Fruit fly (Drosophila melanogaster): ENCODE data around the gene Lsd-1.

DNA sequence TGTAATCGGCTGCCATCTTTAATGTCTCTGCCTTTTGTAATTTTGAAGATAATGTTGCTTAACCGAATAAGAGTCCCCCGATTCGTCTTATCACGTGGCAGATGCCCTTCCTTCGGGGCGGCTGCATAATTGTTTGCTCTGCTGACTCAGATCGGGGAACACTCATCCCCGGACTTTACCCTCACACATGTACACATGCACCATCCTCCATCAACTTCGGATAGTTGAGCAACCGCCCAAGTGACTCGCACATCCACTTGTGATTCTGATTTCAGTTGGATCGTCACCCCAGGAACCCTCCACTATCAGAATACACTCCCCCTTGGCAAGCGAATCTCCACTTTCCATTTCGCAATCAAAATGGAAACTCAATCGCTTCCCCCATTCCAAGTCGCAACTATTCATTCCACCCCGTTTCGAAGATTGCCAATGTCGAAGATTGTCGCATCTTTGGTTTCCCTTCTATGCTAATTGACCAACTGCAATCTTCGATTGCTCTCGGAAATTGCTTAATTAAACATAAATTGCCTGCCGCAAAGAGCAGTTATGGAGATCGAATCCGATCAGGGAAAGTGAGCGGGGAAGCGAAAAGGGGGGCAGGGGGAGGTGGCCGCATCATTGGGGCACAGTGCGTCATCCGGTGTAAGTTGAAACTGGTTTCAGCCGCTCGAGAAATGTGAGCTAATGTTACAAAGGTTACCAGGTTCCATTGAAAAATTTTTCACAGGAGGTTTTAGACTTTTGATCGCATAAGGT lies 21.4 kb downstream of the Lsd-1 start:
- no peak for TF ChIP-seq EcR (GFP tag; optimal IDR thresholded peaks at IDR 0.05)
- TF ChIP-seq CG8478 (optimal IDR thresholded peaks at IDR 0.05): no peak
- TF ChIP-seq pan (optimal IDR thresholded peaks at IDR 0.05): no peak
